Worm (Caenorhabditis elegans): ENCODE results near the gene M05D6.9.

Gene M05D6.9

ce11 chrII:8494228-8494717, at the start of gene M05D6.9:
Gene M05D6.9, plus strand, starts transcription at chrII:8494278.
- TF ChIP-seq W03F9.2 (tag; optimal IDR thresholded peaks at IDR 0.05) (no peak), dao-5 (tag; optimal IDR thresholded peaks at IDR 0.05) (no peak), him-1 (tag; optimal IDR thresholded peaks at IDR 0.05) (no peak)

- TF ChIP-seq dao-5 (tag; optimal IDR thresholded peaks at IDR 0.05) (no peak), him-1 (tag; optimal IDR thresholded peaks at IDR 0.05) (no peak), W03F9.2 (tag; optimal IDR thresholded peaks at IDR 0.05) (no peak)
Observed at ce11 chrII:8446731-8447130, 47.3 kb upstream of the M05D6.9 start, which contains the start of gene cut-3. Gene cut-3, minus strand, starts transcription at chrII:8446831.

- TF ChIP-seq W03F9.2 (tag; optimal IDR thresholded peaks at IDR 0.05) (no peak), dao-5 (tag; optimal IDR thresholded peaks at IDR 0.05) (no peak), him-1 (tag; optimal IDR thresholded peaks at IDR 0.05) (no peak)
Observed at ce11 chrII:8449660-8450118, 44.4 kb upstream of the M05D6.9 start, which contains the start of gene F22B5.4. Gene F22B5.4, plus strand, starts transcription at chrII:8449710.

ce11 chrII:8450750-8451149, 43.3 kb upstream of the M05D6.9 start:
- TF ChIP-seq him-1 (tag; optimal IDR thresholded peaks at IDR 0.05) (no peak), W03F9.2 (tag; optimal IDR thresholded peaks at IDR 0.05) (no peak), dao-5 (tag; optimal IDR thresholded peaks at IDR 0.05) (no peak)

ce11 chrII:8451425-8451824, 42.7 kb upstream of the M05D6.9 start:
- TF ChIP-seq him-1 (tag; optimal IDR thresholded peaks at IDR 0.05) (no peak), dao-5 (tag; optimal IDR thresholded peaks at IDR 0.05) (no peak), W03F9.2 (tag; optimal IDR thresholded peaks at IDR 0.05) (no peak)

- TF ChIP-seq W03F9.2 (tag; optimal IDR thresholded peaks at IDR 0.05) (no peak), dao-5 (tag; optimal IDR thresholded peaks at IDR 0.05) (no peak), him-1 (tag; optimal IDR thresholded peaks at IDR 0.05) (no peak)
Observed at ce11 chrII:8454513-8454912, 39.6 kb upstream of the M05D6.9 start, which contains the start of gene F22B5.5. Gene F22B5.5, minus strand, starts transcription at chrII:8454613.

- no peak for TF ChIP-seq him-1 (tag; optimal IDR thresholded peaks at IDR 0.05)
- TF ChIP-seq dao-5 (tag; optimal IDR thresholded peaks at IDR 0.05), result no peak
- no peak for TF ChIP-seq W03F9.2 (tag; optimal IDR thresholded peaks at IDR 0.05)
Observed at ce11 chrII:8456094-8456493, 38.0 kb upstream of the M05D6.9 start, which contains the start of gene F22B5.6. Gene F22B5.6, minus strand, starts transcription at chrII:8456194.

ce11 chrII:8456681-8457389, 37.2 kb upstream of the M05D6.9 start:
- TF ChIP-seq him-1 (tag; optimal IDR thresholded peaks at IDR 0.05) (no peak), W03F9.2 (tag; optimal IDR thresholded peaks at IDR 0.05) (no peak), dao-5 (tag; optimal IDR thresholded peaks at IDR 0.05) (no peak)

- no peak for TF ChIP-seq W03F9.2 (tag; optimal IDR thresholded peaks at IDR 0.05)
- no peak for TF ChIP-seq dao-5 (tag; optimal IDR thresholded peaks at IDR 0.05)
- TF ChIP-seq him-1 (tag; optimal IDR thresholded peaks at IDR 0.05), result no peak
Observed at ce11 chrII:8457438-8457837, 36.6 kb upstream of the M05D6.9 start, which contains the start of gene zyg-9. Gene zyg-9, plus strand, starts transcription at chrII:8457818.

- peak; percentile 48 for TF ChIP-seq W03F9.2 (tag; optimal IDR thresholded peaks at IDR 0.05)
- no peak for TF ChIP-seq him-1 (tag; optimal IDR thresholded peaks at IDR 0.05)
- no peak for TF ChIP-seq dao-5 (tag; optimal IDR thresholded peaks at IDR 0.05)
Observed at ce11 chrII:8464448-8464898, 29.6 kb upstream of the M05D6.9 start, which contains the start of gene fars-3. Gene fars-3, plus strand, starts transcription at chrII:8464848.

ce11 chrII:8466874-8467273, 27.2 kb upstream of the M05D6.9 start, which contains the start of gene F22B5.10:
Gene F22B5.10, plus strand, starts transcription at chrII:8467174.
- TF ChIP-seq W03F9.2 (tag; optimal IDR thresholded peaks at IDR 0.05) (no peak), dao-5 (tag; optimal IDR thresholded peaks at IDR 0.05) (no peak), him-1 (tag; optimal IDR thresholded peaks at IDR 0.05) (no peak)

ce11 chrII:8467809-8468208, 26.3 kb upstream of the M05D6.9 start, which contains the start of gene M05D6.2:
Gene M05D6.2, plus strand, starts transcription at chrII:8468109.
- TF ChIP-seq him-1 (tag; optimal IDR thresholded peaks at IDR 0.05) (no peak), W03F9.2 (tag; optimal IDR thresholded peaks at IDR 0.05) (no peak), dao-5 (tag; optimal IDR thresholded peaks at IDR 0.05) (no peak)

ce11 chrII:8471139-8471538, 22.9 kb upstream of the M05D6.9 start, which contains the start of gene M05D6.8:
Gene M05D6.8, minus strand, starts transcription at chrII:8471239.
- TF ChIP-seq him-1 (tag; optimal IDR thresholded peaks at IDR 0.05) (no peak), W03F9.2 (tag; optimal IDR thresholded peaks at IDR 0.05) (no peak), dao-5 (tag; optimal IDR thresholded peaks at IDR 0.05) (no peak)

- TF ChIP-seq him-1 (tag; optimal IDR thresholded peaks at IDR 0.05), result no peak
- TF ChIP-seq W03F9.2 (tag; optimal IDR thresholded peaks at IDR 0.05), result no peak
- TF ChIP-seq dao-5 (tag; optimal IDR thresholded peaks at IDR 0.05), result no peak
Observed at ce11 chrII:8472916-8473315, 21.2 kb upstream of the M05D6.9 start.
